Fruit fly (Drosophila melanogaster) whole organism, prepupa: ENCODE results near the gene CG7600.

Source experiments
- CG10631 ChIP-seq: fragments of 200-800 bp; sonication (Bioruptor generic); optimal IDR thresholded peaks from 2 replicates; lab custom pipeline; 2016; ENCODE audit warnings: missing biosample characterization, missing genetic modification characterization
- CG10669 ChIP-seq: fragments of 200-800 bp; sonication (Bioruptor generic); optimal IDR thresholded peaks from 3 replicates; lab custom pipeline; 2018; ENCODE audit warnings: missing biosample characterization, mild to moderate bottlenecking, missing genetic modification characterization, moderate library complexity
- CG11294 ChIP-seq: fragments of 200-800 bp; sonication (Bioruptor generic); IDR thresholded peaks from 2 replicates; pipeline ENCODE4 v1.3.6; 2022; ENCODE audit warnings: missing biosample characterization, missing genetic modification characterization
- CG11762 ChIP-seq: fragments of 200-800 bp; sonication (Bioruptor generic); optimal IDR thresholded peaks from 3 replicates; lab custom pipeline; 2016; ENCODE audit warnings: missing biosample characterization, missing genetic modification characterization; ENCODE audit not compliant: insufficient read depth
- CG11902 ChIP-seq: fragments of 200-800 bp; sonication (Bioruptor generic); optimal IDR thresholded peaks from 3 replicates; lab custom pipeline; 2016; ENCODE audit warnings: missing biosample characterization, missing genetic modification characterization
- CG15336 ChIP-seq: fragments of 200-800 bp; sonication (Bioruptor generic); IDR thresholded peaks from 2 replicates; pipeline ENCODE4 v1.3.6; 2022; ENCODE audit warnings: missing biosample characterization, missing genetic modification characterization
- CG1621 ChIP-seq: fragments of 200-800 bp; sonication (Bioruptor generic); optimal IDR thresholded peaks from 3 replicates; lab custom pipeline; 2018; ENCODE audit warnings: missing biosample characterization, mild to moderate bottlenecking, missing genetic modification characterization
- CG3032 ChIP-seq: fragments of 200-800 bp; optimal IDR thresholded peaks from 2 replicates; lab custom pipeline; 2019; ENCODE audit warnings: missing biosample characterization, mild to moderate bottlenecking, missing genetic modification characterization, moderate library complexity
- CG32006 ChIP-seq: fragments of 200-800 bp; sonication (Bioruptor generic); optimal IDR thresholded peaks from 3 replicates; lab custom pipeline; 2017; ENCODE audit warnings: missing biosample characterization, mild to moderate bottlenecking, missing genetic modification characterization
- CG34406 ChIP-seq: fragments of 200-800 bp; sonication (Bioruptor generic); optimal IDR thresholded peaks from 3 replicates; lab custom pipeline; 2016; ENCODE audit warnings: missing biosample characterization, missing genetic modification characterization
- CG3919 ChIP-seq: fragments of 200-800 bp; sonication (Bioruptor generic); optimal IDR thresholded peaks from 3 replicates; lab custom pipeline; 2016; ENCODE audit warnings: missing biosample characterization, missing genetic modification characterization
- CG4318 ChIP-seq: fragments of 200-800 bp; sonication (Bioruptor generic); optimal IDR thresholded peaks from 3 replicates; lab custom pipeline; 2017; ENCODE audit warnings: missing biosample characterization, mild to moderate bottlenecking, missing genetic modification characterization
- CG6163 ChIP-seq: fragments of 200-800 bp; sonication (Bioruptor generic); IDR thresholded peaks from 3 replicates; pipeline ENCODE4 v1.3.6; 2022; ENCODE audit warnings: missing biosample characterization, missing genetic modification characterization
- CG6276 ChIP-seq: fragments of 200-800 bp; sonication (Bioruptor generic); optimal IDR thresholded peaks from 2 replicates; lab custom pipeline; 2017; ENCODE audit warnings: missing biosample characterization, mild to moderate bottlenecking, missing genetic modification characterization
- CG6792 ChIP-seq: fragments of 200-800 bp; sonication (Bioruptor generic); optimal IDR thresholded peaks from 3 replicates; lab custom pipeline; 2016; ENCODE audit warnings: missing biosample characterization, missing genetic modification characterization
- CG6808 ChIP-seq: fragments of 200-800 bp; sonication (Bioruptor generic); optimal IDR thresholded peaks from 3 replicates; lab custom pipeline; 2017; ENCODE audit warnings: missing biosample characterization, missing genetic modification characterization, mild to moderate bottlenecking, moderate library complexity, missing genetic modification reagents
- CG6854 ChIP-seq: fragments of 200-800 bp; sonication (Bioruptor generic); optimal IDR thresholded peaks from 2 replicates; lab custom pipeline; 2017; ENCODE audit warnings: missing biosample characterization, mild to moderate bottlenecking, missing genetic modification characterization
- CG7368 ChIP-seq: fragments of 200-800 bp; sonication (Bioruptor generic); optimal IDR thresholded peaks from 3 replicates; lab custom pipeline; 2016; ENCODE audit warnings: missing biosample characterization, missing genetic modification characterization
- CG8119 ChIP-seq: fragments of 200-800 bp; sonication (Bioruptor generic); IDR thresholded peaks from 3 replicates; pipeline ENCODE4 v1.3.6; 2022; ENCODE audit warnings: missing biosample characterization, missing genetic modification characterization
- CG8319 ChIP-seq: fragments of 200-800 bp; sonication (Bioruptor generic); optimal IDR thresholded peaks from 3 replicates; lab custom pipeline; 2016; ENCODE audit warnings: missing biosample characterization, missing genetic modification characterization
- CG8632 ChIP-seq: fragments of 200-800 bp; sonication (Bioruptor generic); optimal IDR thresholded peaks from 3 replicates; lab custom pipeline; 2016; ENCODE audit warnings: missing biosample characterization, missing genetic modification characterization
- CG9139 ChIP-seq: fragments of 200-800 bp; sonication (Bioruptor generic); optimal IDR thresholded peaks from 3 replicates; lab custom pipeline; 2017; ENCODE audit warnings: missing biosample characterization, mild to moderate bottlenecking, missing genetic modification characterization
- Eip75B ChIP-seq: fragments of 200-800 bp; sonication (Bioruptor generic); optimal IDR thresholded peaks from 3 replicates; lab custom pipeline; 2016; ENCODE audit warnings: missing biosample characterization, missing genetic modification characterization
- Eip78C ChIP-seq: fragments of 200-800 bp; sonication (Bioruptor generic); peaks from one replicate; lab custom pipeline; 2016; ENCODE audit warnings: missing biosample characterization, missing genetic modification characterization
- Eip93F ChIP-seq: fragments of 200-800 bp; sonication (Bioruptor generic); optimal IDR thresholded peaks from 2 replicates; lab custom pipeline; 2016; ENCODE audit warnings: missing biosample characterization, mild to moderate bottlenecking, missing genetic modification characterization
- Ets21C ChIP-seq: fragments of 200-800 bp; sonication (Bioruptor generic); optimal IDR thresholded peaks from 3 replicates; lab custom pipeline; 2016; ENCODE audit warnings: missing biosample characterization, missing genetic modification characterization
- Gug ChIP-seq: fragments of 200-800 bp; sonication (Bioruptor generic); IDR thresholded peaks from 2 replicates; pipeline ENCODE4 v1.3.6; 2022; ENCODE audit warnings: missing biosample characterization, missing genetic modification characterization
- Hr39 ChIP-seq: fragments of 200-800 bp; sonication (Bioruptor generic); optimal IDR thresholded peaks from 2 replicates; lab custom pipeline; 2016; ENCODE audit warnings: missing biosample characterization, missing genetic modification characterization
- Hr4 ChIP-seq: fragments of 200-800 bp; sonication (Bioruptor generic); optimal IDR thresholded peaks from 3 replicates; lab custom pipeline; 2016; ENCODE audit warnings: missing biosample characterization, missing genetic modification characterization
- Lpt ChIP-seq: fragments of 200-800 bp; sonication (Bioruptor generic); optimal IDR thresholded peaks from 3 replicates; lab custom pipeline; 2016; ENCODE audit warnings: missing biosample characterization, missing genetic modification characterization
- OdsH ChIP-seq: fragments of 200-800 bp; sonication (Bioruptor generic); optimal IDR thresholded peaks from 3 replicates; lab custom pipeline; 2016; ENCODE audit warnings: missing biosample characterization, missing genetic modification characterization
- Sox102F ChIP-seq: fragments of 200-800 bp; sonication (Bioruptor generic); optimal IDR thresholded peaks from 2 replicates; lab custom pipeline; 2016; ENCODE audit warnings: missing biosample characterization, mild to moderate bottlenecking, missing genetic modification characterization
- Sox14 ChIP-seq: fragments of 200-800 bp; sonication (Bioruptor generic); optimal IDR thresholded peaks from 3 replicates; lab custom pipeline; 2016; ENCODE audit warnings: missing biosample characterization, missing genetic modification characterization
- achi ChIP-seq: fragments of 200-800 bp; sonication (Bioruptor generic); optimal IDR thresholded peaks from 3 replicates; lab custom pipeline; 2016; ENCODE audit warnings: missing biosample characterization, missing genetic modification characterization
- acj6 ChIP-seq: fragments of 200-800 bp; sonication (Bioruptor generic); optimal IDR thresholded peaks from 3 replicates; lab custom pipeline; 2016; ENCODE audit warnings: missing biosample characterization, missing genetic modification characterization
- cyc ChIP-seq: fragments of 200-800 bp; sonication (Bioruptor generic); optimal IDR thresholded peaks from 3 replicates; lab custom pipeline; 2016; ENCODE audit warnings: missing biosample characterization, missing genetic modification characterization
- dac ChIP-seq: fragments of 200-800 bp; sonication (Bioruptor generic); optimal IDR thresholded peaks from 2 replicates; lab custom pipeline; 2017; ENCODE audit warnings: missing biosample characterization, mild to moderate bottlenecking, missing genetic modification characterization
- dsx ChIP-seq: fragments of 200-800 bp; optimal IDR thresholded peaks from 3 replicates; lab custom pipeline; 2019; ENCODE audit warnings: missing biosample characterization, mild to moderate bottlenecking, missing genetic modification characterization, moderate library complexity; ENCODE audit not compliant: poor library complexity, severe bottlenecking
- esn ChIP-seq: fragments of 200-800 bp; sonication (Bioruptor generic); optimal IDR thresholded peaks from 2 replicates; lab custom pipeline; 2016; ENCODE audit warnings: missing biosample characterization, mild to moderate bottlenecking, missing genetic modification characterization, moderate library complexity
- fd85E ChIP-seq: fragments of 200-800 bp; sonication (Bioruptor generic); optimal IDR thresholded peaks from 3 replicates; lab custom pipeline; 2016; ENCODE audit warnings: missing biosample characterization, missing genetic modification characterization
- lz ChIP-seq: fragments of 200-800 bp; sonication (Bioruptor generic); optimal IDR thresholded peaks from 3 replicates; lab custom pipeline; 2016; ENCODE audit warnings: missing biosample characterization, missing genetic modification characterization
- net ChIP-seq: fragments of 200-800 bp; sonication (Bioruptor generic); optimal IDR thresholded peaks from 3 replicates; lab custom pipeline; 2016; ENCODE audit warnings: missing biosample characterization, missing genetic modification characterization
- salr ChIP-seq, 2 experiments: fragments of 200-800 bp; sonication (Bioruptor generic); optimal IDR thresholded peaks; 3 replicates each; lab custom pipeline; 2016 to 2018; ENCODE audit warnings: missing biosample characterization in 2 of 2, missing genetic modification characterization in 2 of 2, mild to moderate bottlenecking in 1 of 2
- spab ChIP-seq: fragments of 200-800 bp; sonication (Bioruptor generic); optimal IDR thresholded peaks from 2 replicates; lab custom pipeline; 2017; ENCODE audit warnings: missing biosample characterization, mild to moderate bottlenecking, missing genetic modification characterization, missing genetic modification reagents
- ss ChIP-seq, 2 experiments: fragments of 200-800 bp; sonication (Bioruptor generic); optimal IDR thresholded peaks; 2 replicates in 1 of 2; 3 replicates in 1 of 2; lab custom pipeline; 2017 to 2018; ENCODE audit warnings: mild to moderate bottlenecking in 2 of 2, missing biosample characterization in 2 of 2, missing genetic modification characterization in 2 of 2, moderate library complexity in 1 of 2
- svp ChIP-seq: fragments of 200-800 bp; sonication (Bioruptor generic); peaks from one replicate; lab custom pipeline; 2016; ENCODE audit warnings: missing biosample characterization, missing genetic modification characterization
- topi ChIP-seq: fragments of 200-800 bp; sonication (Bioruptor generic); optimal IDR thresholded peaks from 3 replicates; lab custom pipeline; 2016; ENCODE audit warnings: missing biosample characterization, missing genetic modification characterization
- vri ChIP-seq: fragments of 200-800 bp; sonication (Bioruptor generic); optimal IDR thresholded peaks from 3 replicates; lab custom pipeline; 2016; ENCODE audit warnings: missing biosample characterization, mild to moderate bottlenecking, missing genetic modification characterization

The CG7600 gene

dm6 chr3L:11261456-11262082 lies 51.0 kb downstream of the CG7600 start (continued):
- TF ChIP-seq CG6854 (GFP tag; lab: Kevin White, UChicago) (peak; percentile 71), CG10631 (peak; percentile 86), CG6276 (GFP tag; lab: Kevin White, UChicago) (peak; percentile 87), dac (GFP tag; lab: Kevin White, UChicago) (peak; percentile 26), CG4318 (peak; percentile 87), CG3919 (GFP tag; lab: Kevin White, UChicago) (peak; percentile 87), CG8319 (peak; percentile 75), ss (GFP tag; optimal IDR thresholded peaks at IDR 0.05; lab: Kevin White, UChicago) (peak; percentile 96 to 97), CG34406 (GFP tag; lab: Kevin White, UChicago) (peak; percentile 96), CG10669 (GFP tag; lab: Kevin White, UChicago) (peak; percentile 89), vri (peak; percentile 48), salr (GFP tag; optimal IDR thresholded peaks at IDR 0.05; lab: Kevin White, UChicago) (peak; percentile 32 to 72), net (peak; percentile 82), Eip75B (peak; percentile 47), CG11762 (GFP tag; lab: Kevin White, UChicago) (peak; percentile 76), acj6 (GFP tag; lab: Kevin White, UChicago) (peak; percentile 91), CG6792 (GFP tag; lab: Kevin White, UChicago) (peak; percentile 85), CG32006 (GFP tag; lab: Kevin White, UChicago) (peak; percentile 88), svp (GFP tag; lab: Kevin White, UChicago) (peak; percentile 83), Sox14 (GFP tag; lab: Kevin White, UChicago) (peak; percentile 54), CG9139 (GFP tag; lab: Kevin White, UChicago) (peak; percentile 95), Sox102F (peak; percentile 77), CG3032 (tag; lab: Kevin White, UChicago) (peak; percentile 97), Lpt (GFP tag; lab: Kevin White, UChicago) (peak; percentile 77), CG6808 (GFP tag; lab: Kevin White, UChicago) (peak; percentile 93), Eip93F (GFP tag; lab: Kevin White, UChicago) (peak; percentile 30)

- no peak for TF ChIP-seq Lpt (GFP tag; lab: Kevin White, UChicago)
- TF ChIP-seq Eip78C (GFP tag; lab: Kevin White, UChicago), result peak; percentile 68
- TF ChIP-seq Ets21C (GFP tag; lab: Kevin White, UChicago), result no peak
- TF ChIP-seq spab (GFP tag; lab: Kevin White, UChicago), result peak; percentile 19
- no peak for TF ChIP-seq CG6854 (GFP tag; lab: Kevin White, UChicago)
- TF ChIP-seq dsx (GFP tag; lab: Kevin White, UChicago), result no peak
- peak; percentile 59; the same call in 2 of the 3 replicates for TF ChIP-seq CG6163 (GFP tag; lab: Robert Waterston, UW)
- TF ChIP-seq CG10631, result peak; percentile 30
- peak; percentile 34 for TF ChIP-seq CG3919 (GFP tag; lab: Kevin White, UChicago)
- TF ChIP-seq achi (GFP tag; lab: Kevin White, UChicago), result no peak
- no peak for TF ChIP-seq CG7368
- TF ChIP-seq CG8632, result no peak
- TF ChIP-seq Hr39 (GFP tag; lab: Kevin White, UChicago), result peak; percentile 7
- TF ChIP-seq esn, result no peak
- peak; percentile 6 for TF ChIP-seq cyc (GFP tag; lab: Kevin White, UChicago)
- no peak for TF ChIP-seq Hr4 (GFP tag; lab: Kevin White, UChicago)
- TF ChIP-seq CG6276 (GFP tag; lab: Kevin White, UChicago), result no peak
- TF ChIP-seq CG11762 (GFP tag; lab: Kevin White, UChicago), result peak; percentile 38
- no peak for TF ChIP-seq net
- TF ChIP-seq CG1621 (tag; lab: Kevin White, UChicago), result no peak
- TF ChIP-seq Eip75B, result peak; percentile 41
- no peak for TF ChIP-seq ss (GFP tag; optimal IDR thresholded peaks at IDR 0.05; lab: Kevin White, UChicago)
- peak; percentile 15 for TF ChIP-seq acj6 (GFP tag; lab: Kevin White, UChicago)
- peak; percentile 12 for TF ChIP-seq lz
- peak; percentile 5 for TF ChIP-seq CG11902 (GFP tag; lab: Kevin White, UChicago)
- peak; percentile 30 for TF ChIP-seq OdsH
- peak; percentile 15 for TF ChIP-seq Sox14 (GFP tag; lab: Kevin White, UChicago)
- TF ChIP-seq fd85E (GFP tag; lab: Kevin White, UChicago), result no peak
- peak; percentile 50 for TF ChIP-seq svp (GFP tag; lab: Kevin White, UChicago)
- TF ChIP-seq CG8119, result 0 out of 3 replicates have a peak, but pooled peaks have one; percentile 15
- peak; percentile 33; the same call in 1 of the 2 replicates for TF ChIP-seq Gug (GFP tag; lab: Robert Waterston, UW)
- TF ChIP-seq topi, result peak; percentile 41
- 0 out of 2 replicates have a peak, but pooled peaks have one; percentile 15 for TF ChIP-seq CG15336 (GFP tag; lab: Robert Waterston, UW)
- no peak for TF ChIP-seq CG11294
Measured at dm6 chr3L:11262159-11262558, 51.6 kb downstream of the CG7600 start.
